Worm (Caenorhabditis elegans) whole organism, L4/young adult: ENCODE measurements around the gene rps-14.

ENCODE experiments used
- W03F9.2 ChIP-seq: fragments of 150-350 bp; optimal IDR thresholded peaks from 2 replicates; lab custom pipeline; 2014; ENCODE audit warnings: missing biosample characterization, missing genetic modification characterization
- dao-5 ChIP-seq: sonication (generic microtip); optimal IDR thresholded peaks from 2 replicates; lab custom pipeline; 2016; ENCODE audit warnings: missing genotype, missing genetic modification characterization, moderate library complexity, missing compliant biosample characterization
- him-1 ChIP-seq: sonication (generic microtip); optimal IDR thresholded peaks from 2 replicates; lab custom pipeline; 2016; ENCODE audit warnings: missing genotype, missing genetic modification reagents, missing genetic modification characterization, missing compliant biosample characterization

rps-14 gene

ce11 chrIII:7179538-7180301 lies at the start of gene rps-14, which contains the start of gene rpl-36:
TSS of gene rps-14 (minus strand) at chrIII:7179588.
TSS of gene rpl-36 (plus strand) at chrIII:7180251.
- TF ChIP-seq W03F9.2 (peak; percentile 72), dao-5 (tag; lab: Kevin White, UChicago) (no peak), him-1 (tag; lab: Kevin White, UChicago) (peak; percentile 26)

- no peak for TF ChIP-seq W03F9.2
- no peak for TF ChIP-seq him-1 (tag; lab: Kevin White, UChicago)
- no peak for TF ChIP-seq dao-5 (tag; lab: Kevin White, UChicago)
These were observed 47.2 kb upstream of the rps-14 start, which contains the start of gene hsp-75 for ce11 chrIII:7226607-7227006. TSS of gene hsp-75 (minus strand) at chrIII:7226707.

ce11 chrIII:7223029-7223428 lies 43.6 kb upstream of the rps-14 start, which contains the start of gene der-2:
TSS of gene der-2 (minus strand) at chrIII:7223129.
- no peak for TF ChIP-seq dao-5 (tag; lab: Kevin White, UChicago)
- TF ChIP-seq W03F9.2: no peak
- no peak for TF ChIP-seq him-1 (tag; lab: Kevin White, UChicago)

ce11 chrIII:7221103-7221502 lies 41.7 kb upstream of the rps-14 start:
- TF ChIP-seq W03F9.2 (no peak), him-1 (tag; lab: Kevin White, UChicago) (no peak), dao-5 (tag; lab: Kevin White, UChicago) (no peak)

- TF ChIP-seq him-1 (tag; lab: Kevin White, UChicago) (no peak), dao-5 (tag; lab: Kevin White, UChicago) (no peak), W03F9.2 (no peak)
These were observed 37.6 kb upstream of the rps-14 start for ce11 chrIII:7216924-7217521.

- no peak for TF ChIP-seq dao-5 (tag; lab: Kevin White, UChicago)
- no peak for TF ChIP-seq him-1 (tag; lab: Kevin White, UChicago)
- TF ChIP-seq W03F9.2: no peak
These were observed 36.8 kb upstream of the rps-14 start, which contains the start of gene R151.1 for ce11 chrIII:7216226-7216625. TSS of gene R151.1 (plus strand) at chrIII:7216526.

- TF ChIP-seq W03F9.2: no peak
- TF ChIP-seq him-1 (tag; lab: Kevin White, UChicago): no peak
- no peak for TF ChIP-seq dao-5 (tag; lab: Kevin White, UChicago)
These were observed 36.1 kb upstream of the rps-14 start for ce11 chrIII:7215532-7215931.

ce11 chrIII:7212028-7212427 lies 32.6 kb upstream of the rps-14 start:
- TF ChIP-seq W03F9.2: no peak
- TF ChIP-seq him-1 (tag; lab: Kevin White, UChicago): no peak
- TF ChIP-seq dao-5 (tag; lab: Kevin White, UChicago): no peak

ce11 chrIII:7210486-7210885 lies 31.1 kb upstream of the rps-14 start:
- TF ChIP-seq him-1 (tag; lab: Kevin White, UChicago): no peak
- no peak for TF ChIP-seq W03F9.2
- TF ChIP-seq dao-5 (tag; lab: Kevin White, UChicago): no peak

ce11 chrIII:7209721-7210120 lies 30.3 kb upstream of the rps-14 start, which contains the start of gene R151.2:
TSS of gene R151.2 (plus strand) at chrIII:7209967.
- TF ChIP-seq W03F9.2: no peak
- TF ChIP-seq dao-5 (tag; lab: Kevin White, UChicago): no peak
- no peak for TF ChIP-seq him-1 (tag; lab: Kevin White, UChicago)

- peak; percentile 93 for TF ChIP-seq W03F9.2
- TF ChIP-seq dao-5 (tag; lab: Kevin White, UChicago): no peak
- TF ChIP-seq him-1 (tag; lab: Kevin White, UChicago): no peak
These were observed 28.6 kb upstream of the rps-14 start, which contains the start of gene rpl-6 for ce11 chrIII:7207903-7208497. TSS of gene rpl-6 (plus strand) at chrIII:7208447.

ce11 chrIII:7203130-7203775 lies 23.9 kb upstream of the rps-14 start:
- TF ChIP-seq W03F9.2 (no peak), dao-5 (tag; lab: Kevin White, UChicago) (no peak), him-1 (tag; lab: Kevin White, UChicago) (no peak)
